Comparison of ENCODE assay signal across 4 fruit fly cellular contexts in genomic region chr3R:24025715-24026467, dm6.
TF ChIP-seq lines count a peak whose summit lies in the region.

No protein-coding gene starts in this region.

- no peak for TF ChIP-seq CTCF in whole organism, embryonic (GFP tag; optimal IDR thresholded peaks at IDR 0.05; lab: Kevin White, UChicago)

TF ChIP-seq in whole organism, embryonic, 481 proteins besides CTCF, POLR2A, EP300 and RAD21 (continues in another document):
- TF ChIP-seq lilli (GFP tag; optimal IDR thresholded peaks at IDR 0.05; lab: Kevin White, UChicago) (peak; percentile 42), CG30020 (tag; optimal IDR thresholded peaks at IDR 0.05; lab: Kevin White, UChicago) (no peak), CG32772 (GFP tag; IDR thresholded peaks at IDR 0.05; lab: Robert Waterston, UW) (peak; percentile 38; the same call in 1 of the 2 replicates), cg (GFP tag; optimal IDR thresholded peaks at IDR 0.05; lab: Kevin White, UChicago) (no peak), CG11696 (GFP tag; IDR thresholded peaks at IDR 0.05; lab: Robert Waterston, UW) (0 out of 2 replicates have a peak, but pooled peaks have one; percentile 15), CG7839 (tag; optimal IDR thresholded peaks at IDR 0.05; lab: Kevin White, UChicago) (peak; percentile 69), Rfx (GFP tag; IDR thresholded peaks at IDR 0.05; lab: Robert Waterston, UW) (peak; percentile 54), Eip74EF (GFP tag; optimal IDR thresholded peaks at IDR 0.05; lab: Kevin White, UChicago) (peak in 1 of 2 experiments; percentile 13), Hand (GFP tag; optimal IDR thresholded peaks at IDR 0.05; lab: Kevin White, UChicago) (no peak), CG4820 (GFP tag; optimal IDR thresholded peaks at IDR 0.05; lab: Kevin White, UChicago) (no peak), CG18764 (GFP tag; optimal IDR thresholded peaks at IDR 0.05; lab: Kevin White, UChicago) (no peak), bsh (GFP tag; optimal IDR thresholded peaks at IDR 0.05; lab: Kevin White, UChicago) (peak in 1 of 2 experiments; percentile 65), Ets97D (GFP tag; optimal IDR thresholded peaks at IDR 0.05; lab: Kevin White, UChicago) (no peak), Ets65A (GFP tag; lab: Kevin White, UChicago) (no peak), Oaz (GFP tag; IDR thresholded peaks at IDR 0.05; lab: Robert Waterston, UW) (no peak), croc (GFP tag; conservative IDR thresholded peaks at IDR 0.05; lab: Robert Waterston, UW) (no peak), row (GFP tag; IDR thresholded peaks at IDR 0.05; lab: Robert Waterston, UW) (peak; percentile 51; the same call in 2 of the 3 replicates), Hr51 (GFP tag; optimal IDR thresholded peaks at IDR 0.05; lab: Kevin White, UChicago) (peak in 1 of 2 experiments; percentile 62), ftz-f1 (GFP tag; optimal IDR thresholded peaks at IDR 0.05; lab: Kevin White, UChicago) (no peak), CG8290 (GFP tag; optimal IDR thresholded peaks at IDR 0.05; lab: Kevin White, UChicago) (no peak), CG8290 (tag; optimal IDR thresholded peaks at IDR 0.05; lab: Kevin White, UChicago) (peak in 1 of 2 experiments; percentile 29), CG6175 (GFP tag; IDR thresholded peaks at IDR 0.05; lab: Robert Waterston, UW) (no peak)

TF ChIP-seq in whole organism, prepupa, 60 proteins besides CTCF, POLR2A, EP300 and RAD21 (continues in another document):
- TF ChIP-seq CG31627 (GFP tag; optimal IDR thresholded peaks at IDR 0.05; lab: Kevin White, UChicago) (peak; percentile 40), lz (GFP tag; optimal IDR thresholded peaks at IDR 0.05; lab: Kevin White, UChicago) (no peak), Ets21C (GFP tag; optimal IDR thresholded peaks at IDR 0.05; lab: Kevin White, UChicago) (no peak), ss (GFP tag; optimal IDR thresholded peaks at IDR 0.05; lab: Kevin White, UChicago) (no peak), eg (GFP tag; IDR thresholded peaks at IDR 0.05; lab: Robert Waterston, UW) (peak; percentile 44; the same call in 2 of the 3 replicates), acj6 (GFP tag; optimal IDR thresholded peaks at IDR 0.05; lab: Kevin White, UChicago) (peak; percentile 22), Sox102F (GFP tag; optimal IDR thresholded peaks at IDR 0.05; lab: Kevin White, UChicago) (peak; percentile 14), Eip78C (GFP tag; lab: Kevin White, UChicago) (peak; percentile 74), CG3032 (tag; optimal IDR thresholded peaks at IDR 0.05; lab: Kevin White, UChicago) (peak; percentile 5), pdm3 (GFP tag; optimal IDR thresholded peaks at IDR 0.05; lab: Kevin White, UChicago) (peak; percentile 47), CG32006 (GFP tag; optimal IDR thresholded peaks at IDR 0.05; lab: Kevin White, UChicago) (peak; percentile 58), Eip75B (GFP tag; optimal IDR thresholded peaks at IDR 0.05; lab: Kevin White, UChicago) (peak; percentile 0), CG16779 (tag; optimal IDR thresholded peaks at IDR 0.05; lab: Kevin White, UChicago) (no peak), CG6276 (GFP tag; optimal IDR thresholded peaks at IDR 0.05; lab: Kevin White, UChicago) (no peak), svp (GFP tag; lab: Kevin White, UChicago) (peak; percentile 77), Sox14 (GFP tag; optimal IDR thresholded peaks at IDR 0.05; lab: Kevin White, UChicago) (peak; percentile 35), CG3919 (GFP tag; optimal IDR thresholded peaks at IDR 0.05; lab: Kevin White, UChicago) (peak; percentile 10), Hr4 (GFP tag; optimal IDR thresholded peaks at IDR 0.05; lab: Kevin White, UChicago) (peak; percentile 25), Hr38 (GFP tag; optimal IDR thresholded peaks at IDR 0.05; lab: Kevin White, UChicago) (no peak), achi (GFP tag; optimal IDR thresholded peaks at IDR 0.05; lab: Kevin White, UChicago) (peak; percentile 41), Met (GFP tag; optimal IDR thresholded peaks at IDR 0.05; lab: Kevin White, UChicago) (peak; percentile 47), esn (GFP tag; optimal IDR thresholded peaks at IDR 0.05; lab: Kevin White, UChicago) (peak; percentile 30), CG15336 (GFP tag; IDR thresholded peaks at IDR 0.05; lab: Robert Waterston, UW) (peak; percentile 51; the same call in 1 of the 2 replicates), Ets96B (tag; optimal IDR thresholded peaks at IDR 0.05; lab: Kevin White, UChicago) (peak; percentile 12)

TF ChIP-seq in whole organism, pupa, 21 proteins besides CTCF, POLR2A, EP300 and RAD21:
- TF ChIP-seq CG4496 (GFP tag; IDR thresholded peaks at IDR 0.05; lab: Robert Waterston, UW) (0 out of 3 replicates have a peak, but pooled peaks have one; percentile 22), CG8301 (tag; optimal IDR thresholded peaks at IDR 0.05; lab: Kevin White, UChicago) (peak; percentile 26), CG8159 (tag; optimal IDR thresholded peaks at IDR 0.05; lab: Kevin White, UChicago) (no peak), CG14655 (GFP tag; optimal IDR thresholded peaks at IDR 0.05; lab: Kevin White, UChicago) (peak; percentile 39), Snoo (tag; optimal IDR thresholded peaks at IDR 0.05; lab: Kevin White, UChicago) (no peak), CG17806 (tag; optimal IDR thresholded peaks at IDR 0.05; lab: Kevin White, UChicago) (no peak), CG9948 (tag; optimal IDR thresholded peaks at IDR 0.05; lab: Kevin White, UChicago) (peak; percentile 4), Pif1A (GFP tag; optimal IDR thresholded peaks at IDR 0.05; lab: Kevin White, UChicago) (peak; percentile 37)

TF ChIP-seq in whole organism, wandering third instar larva, 38 proteins besides CTCF, POLR2A, EP300 and RAD21:
- TF ChIP-seq OdsH (GFP tag; optimal IDR thresholded peaks at IDR 0.05; lab: Kevin White, UChicago) = peak; percentile 36
- no peak for TF ChIP-seq Rel (GFP tag; optimal IDR thresholded peaks at IDR 0.05; lab: Kevin White, UChicago)
- TF ChIP-seq Rel (tag; optimal IDR thresholded peaks at IDR 0.05; lab: Kevin White, UChicago) = peak; percentile 89
- peak; percentile 50 for TF ChIP-seq h (GFP tag; optimal IDR thresholded peaks at IDR 0.05; lab: Kevin White, UChicago)
- TF ChIP-seq N (GFP tag; optimal IDR thresholded peaks at IDR 0.05; lab: Kevin White, UChicago) = no peak
- TF ChIP-seq ey (GFP tag; optimal IDR thresholded peaks at IDR 0.05; lab: Kevin White, UChicago) = peak; percentile 16
- no peak for TF ChIP-seq Mio (GFP tag; optimal IDR thresholded peaks at IDR 0.05; lab: Kevin White, UChicago)
- TF ChIP-seq sage (GFP tag; optimal IDR thresholded peaks at IDR 0.05; lab: Kevin White, UChicago) = no peak
- no peak for TF ChIP-seq CG32264 (GFP tag; optimal IDR thresholded peaks at IDR 0.05; lab: Kevin White, UChicago)
- TF ChIP-seq GATAd (GFP tag; optimal IDR thresholded peaks at IDR 0.05; lab: Kevin White, UChicago) = no peak
- TF ChIP-seq foxo (GFP tag; optimal IDR thresholded peaks at IDR 0.05; lab: Kevin White, UChicago) = peak in 1 of 2 experiments; percentile 26
- TF ChIP-seq Jra (GFP tag; optimal IDR thresholded peaks at IDR 0.05; lab: Kevin White, UChicago) = no peak
- TF ChIP-seq sv (GFP tag; optimal IDR thresholded peaks at IDR 0.05; lab: Kevin White, UChicago) = peak; percentile 27
- peak; percentile 44 for TF ChIP-seq rgr (GFP tag; optimal IDR thresholded peaks at IDR 0.05; lab: Kevin White, UChicago)

Comparison
In these comparisons a context has a peak if more than half of its experiments do, and no peak if none do; other contexts are left out.
1. Of the 7 proteins assayed by ChIP-seq in both whole organism, embryonic and whole organism, prepupa: peak only in whole organism, embryonic: none; only in whole organism, prepupa: Hr39; in both: Sox102F; in neither: 5.